Fruit fly (Drosophila melanogaster): ENCODE results near the gene Archease.

Gene Archease

DNA sequence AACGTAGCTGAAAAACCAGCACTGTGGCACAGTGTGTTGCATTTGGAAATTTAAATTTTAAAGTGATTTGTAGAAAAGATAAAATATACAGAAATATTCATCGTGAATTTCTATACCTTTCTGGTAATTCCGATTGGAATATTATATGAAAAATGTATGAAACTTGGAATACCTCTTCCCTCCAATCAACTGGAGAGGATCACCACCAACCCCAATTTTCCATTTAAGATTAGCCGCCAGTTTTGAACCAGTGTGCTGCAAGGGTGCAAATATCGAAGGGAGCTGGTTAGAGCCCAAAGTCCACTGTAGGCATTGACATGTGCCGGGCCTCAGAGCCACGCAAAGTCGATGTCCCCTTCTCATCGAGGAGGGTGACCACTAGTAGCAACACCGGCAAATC, 19.6 kb downstream of the Archease start:
- TF ChIP-seq grau (tag; optimal IDR thresholded peaks at IDR 0.05) (no peak), gt (GFP tag; IDR thresholded peaks at IDR 0.05) (no peak), Atf-2 (GFP tag; optimal IDR thresholded peaks at IDR 0.05) (no peak), hb (GFP tag; IDR thresholded peaks at IDR 0.05; ENCODE audit: partially characterized antibody) (no peak), CG18262 (tag; optimal IDR thresholded peaks at IDR 0.05) (peak; percentile 16), nom (GFP tag; optimal IDR thresholded peaks at IDR 0.05) (peak; percentile 34), ERR (GFP tag; optimal IDR thresholded peaks at IDR 0.05) (no peak), toy (GFP tag; IDR thresholded peaks at IDR 0.05) (no peak), hth (optimal IDR thresholded peaks at IDR 0.05) (no peak), CG14710 (tag; optimal IDR thresholded peaks at IDR 0.05) (peak; percentile 8), Med (GFP tag) (no peak), CG15696 (tag; optimal IDR thresholded peaks at IDR 0.05) (peak; percentile 26), sens (GFP tag) (peak; percentile 88), Chrac-16 (GFP tag; optimal IDR thresholded peaks at IDR 0.05) (no peak), CG4404 (GFP tag; IDR thresholded peaks at IDR 0.05) (peak; percentile 39; the same call in 1 of the 2 replicates), ac (GFP tag; optimal IDR thresholded peaks at IDR 0.05) (no peak), ftz-f1 (GFP tag; optimal IDR thresholded peaks at IDR 0.05) (no peak), pros (GFP tag; optimal IDR thresholded peaks at IDR 0.05) (peak; percentile 32), trem (tag; optimal IDR thresholded peaks at IDR 0.05) (peak; percentile 7), dmrt11E (tag; optimal IDR thresholded peaks at IDR 0.05) (peak; percentile 12), CG10462 (GFP tag; optimal IDR thresholded peaks at IDR 0.05) (no peak), CG10209 (GFP tag; optimal IDR thresholded peaks at IDR 0.05) (no peak), CG14441 (GFP tag; IDR thresholded peaks at IDR 0.05) (no peak), CG2712 (tag; optimal IDR thresholded peaks at IDR 0.05) (peak; percentile 6), CG10979 (tag; optimal IDR thresholded peaks at IDR 0.05) (peak; percentile 30), CG3281 (GFP tag; optimal IDR thresholded peaks at IDR 0.05) (no peak), CG32767 (GFP tag; IDR thresholded peaks at IDR 0.05) (no peak), CG31441 (GFP tag; IDR thresholded peaks at IDR 0.05) (peak; percentile 18; the same call in 1 of the 2 replicates), amos (GFP tag; IDR thresholded peaks at IDR 0.05; ENCODE audit: partially characterized antibody) (no peak), salm (tag; optimal IDR thresholded peaks at IDR 0.05) (no peak), Six4 (GFP tag; optimal IDR thresholded peaks at IDR 0.05) (no peak), insv (GFP tag; optimal IDR thresholded peaks at IDR 0.05) (peak in 1 of 2 experiments; percentile 11), D19B (GFP tag; optimal IDR thresholded peaks at IDR 0.05) (no peak), nmo (GFP tag; optimal IDR thresholded peaks at IDR 0.05) (peak; percentile 4), bsh (GFP tag; optimal IDR thresholded peaks at IDR 0.05) (peak; percentile 2 to 33), ci (GFP tag; IDR thresholded peaks at IDR 0.05) (0 out of 3 replicates have a peak, but pooled peaks have one; percentile 29), bbx (GFP tag; IDR thresholded peaks at IDR 0.05; ENCODE audit: partially characterized antibody) (no peak), CG7357 (GFP tag; IDR thresholded peaks at IDR 0.05) (no peak), ab (GFP tag; optimal IDR thresholded peaks at IDR 0.05) (no peak), Pdp1 (GFP tag; optimal IDR thresholded peaks at IDR 0.05) (no peak), sisA (GFP tag; IDR thresholded peaks at IDR 0.05) (no peak), ems (GFP tag; optimal IDR thresholded peaks at IDR 0.05) (no peak), unpg (GFP tag; optimal IDR thresholded peaks at IDR 0.05) (no peak), vvl (GFP tag; IDR thresholded peaks at IDR 0.05) (no peak), CG17328 (GFP tag; IDR thresholded peaks at IDR 0.05) (no peak), CG4282 (GFP tag; optimal IDR thresholded peaks at IDR 0.05) (peak; percentile 33), CG4820 (GFP tag; optimal IDR thresholded peaks at IDR 0.05) (no peak), CG33557 (GFP tag; optimal IDR thresholded peaks at IDR 0.05) (peak; percentile 3), Mrtf (GFP tag; IDR thresholded peaks at IDR 0.05) (no peak), pho (GFP tag; optimal IDR thresholded peaks at IDR 0.05) (no peak), gfzf (GFP tag; optimal IDR thresholded peaks at IDR 0.05) (no peak), row (GFP tag; IDR thresholded peaks at IDR 0.05) (no peak)
